Worm (Caenorhabditis elegans): ENCODE results near the gene K01A2.4.

DNA sequence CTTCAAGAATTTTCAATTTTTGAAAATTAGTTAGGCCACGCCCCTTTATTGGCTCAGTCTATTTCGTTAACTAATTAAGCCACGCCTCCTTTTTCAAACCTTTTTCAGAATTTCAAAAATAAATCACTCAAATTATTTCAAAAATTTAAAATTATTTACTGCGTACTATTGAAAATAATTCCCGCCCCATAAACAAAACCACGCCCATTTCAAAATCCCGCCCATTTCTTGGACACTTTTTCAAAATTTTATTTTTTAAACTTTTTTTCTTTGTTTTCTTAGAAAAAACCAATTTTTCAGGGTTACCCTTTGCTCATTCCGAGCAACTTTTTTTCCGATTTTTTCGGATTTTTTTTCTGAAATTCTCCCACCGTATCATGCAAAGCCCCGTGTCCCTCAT lies 43.2 kb upstream of the K01A2.4 start, which contains the start of gene B0432.14:
- TF ChIP-seq him-1 (tag; optimal IDR thresholded peaks at IDR 0.05) = no peak
- TF ChIP-seq dao-5 (tag; optimal IDR thresholded peaks at IDR 0.05) = no peak
- no peak for TF ChIP-seq W03F9.2 (tag; optimal IDR thresholded peaks at IDR 0.05)
